Fruit fly (Drosophila melanogaster): ENCODE data around the gene CG13305.
A peak's percentile ranks its signal among the peaks of the same experiment; 100 is the strongest.

CG13305 gene

DNA sequence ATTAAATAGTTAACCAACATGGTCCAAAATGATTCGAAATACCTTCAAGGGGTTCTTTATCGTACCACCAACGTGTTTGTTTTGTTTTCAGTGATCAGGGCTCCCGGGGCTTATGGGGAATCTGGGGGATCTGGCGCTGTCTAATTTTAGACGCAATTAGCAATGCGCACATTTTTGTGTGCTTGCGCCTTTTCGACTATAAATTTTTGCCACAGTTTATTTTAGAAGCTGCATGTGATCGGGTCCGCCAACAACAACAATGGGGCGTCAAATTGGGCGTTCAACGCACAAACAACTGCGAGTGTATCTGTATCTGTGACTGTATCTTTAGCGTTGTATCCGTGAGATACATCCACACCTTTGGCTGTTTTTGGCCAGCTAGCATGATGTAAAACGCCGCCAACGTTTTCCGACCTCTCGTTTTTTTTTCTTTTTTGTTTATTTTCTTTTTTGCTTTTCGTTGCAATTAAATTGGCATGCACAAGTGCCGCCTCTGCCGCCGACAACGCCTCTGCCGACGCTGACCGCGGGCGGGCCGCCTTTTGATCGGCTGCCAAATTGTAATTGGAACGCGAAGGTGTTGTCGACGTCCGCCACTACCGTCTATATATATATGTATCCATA, 26.9 kb upstream of the CG13305 start (continued):
- TF ChIP-seq CG7271 (tag; optimal IDR thresholded peaks at IDR 0.05) (no peak), Adf1 (GFP tag; IDR thresholded peaks at IDR 0.05) (peak; percentile 49), tna (GFP tag; IDR thresholded peaks at IDR 0.05; ENCODE audit: partially characterized antibody) (no peak)

DNA sequence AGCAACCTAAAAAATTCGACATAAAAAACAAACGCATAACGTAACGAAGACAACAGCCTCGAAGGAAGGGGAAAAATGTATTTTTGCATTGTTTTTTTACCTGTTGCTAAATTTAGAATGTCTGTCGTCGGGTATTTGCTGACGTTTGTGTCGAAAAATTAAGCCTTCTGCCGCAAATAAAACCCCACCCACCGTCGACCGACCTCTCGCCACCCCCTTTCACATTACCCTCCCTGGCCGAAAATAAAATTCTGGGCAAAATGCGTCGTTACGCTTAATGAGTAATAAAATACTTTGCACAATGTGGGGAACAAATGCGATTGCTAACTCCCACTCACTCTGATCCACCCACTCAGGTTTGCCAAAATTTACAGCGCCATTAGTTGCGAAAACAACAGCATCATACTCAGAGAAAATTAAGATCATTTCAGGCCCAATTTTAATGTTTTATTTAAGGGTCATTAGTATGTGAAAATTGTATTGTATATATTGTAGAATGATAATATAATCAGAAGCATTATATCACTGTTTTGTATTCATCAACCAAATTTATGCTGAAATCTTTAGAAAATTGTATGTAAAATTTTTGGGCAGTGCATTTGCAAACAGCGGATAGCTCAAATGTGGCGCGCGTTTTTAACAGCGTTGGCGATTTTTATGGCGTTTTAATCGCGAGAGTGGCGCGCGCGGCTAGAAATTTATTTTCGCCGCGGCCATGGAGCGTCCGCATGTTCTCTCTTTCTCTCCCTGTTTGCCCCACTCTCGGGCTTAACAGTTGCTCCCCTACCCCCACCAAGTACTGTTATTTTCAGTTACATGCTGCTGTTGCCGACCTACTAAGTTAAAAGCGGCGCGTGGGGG, 25.8 kb upstream of the CG13305 start:
- TF ChIP-seq row (GFP tag; IDR thresholded peaks at IDR 0.05), result peak; percentile 63
- TF ChIP-seq D (optimal IDR thresholded peaks at IDR 0.05), result no peak
- TF ChIP-seq D (GFP tag; optimal IDR thresholded peaks at IDR 0.05), result no peak
- TF ChIP-seq CG6175 (GFP tag; IDR thresholded peaks at IDR 0.05), result peak; percentile 81; the same call in 2 of the 3 replicates
- TF ChIP-seq CG31441 (GFP tag; IDR thresholded peaks at IDR 0.05), result peak; percentile 21; the same call in 1 of the 2 replicates
- TF ChIP-seq stc (GFP tag; IDR thresholded peaks at IDR 0.05), result peak; percentile 27; the same call in 1 of the 2 replicates
- TF ChIP-seq CG32532 (GFP tag; IDR thresholded peaks at IDR 0.05), result peak; percentile 77
- no peak for TF ChIP-seq CG12299 (tag; optimal IDR thresholded peaks at IDR 0.05)
- no peak for TF ChIP-seq CG2129 (GFP tag; IDR thresholded peaks at IDR 0.05; ENCODE audit: partially characterized antibody)
- no peak for TF ChIP-seq CG7271 (tag; optimal IDR thresholded peaks at IDR 0.05)
- no peak for TF ChIP-seq CG7928 (GFP tag; optimal IDR thresholded peaks at IDR 0.05)
- peak; percentile 60 for TF ChIP-seq Adf1 (GFP tag; IDR thresholded peaks at IDR 0.05)
- peak; percentile 56 for TF ChIP-seq cwo (GFP tag; optimal IDR thresholded peaks at IDR 0.05)
- TF ChIP-seq CkIIα-i1 (GFP tag; IDR thresholded peaks at IDR 0.05), result no peak
- TF ChIP-seq CG13296 (GFP tag; optimal IDR thresholded peaks at IDR 0.05), result peak; percentile 12
- peak; percentile 59 for TF ChIP-seq CG10543 (GFP tag; optimal IDR thresholded peaks at IDR 0.05)
- TF ChIP-seq eyg (GFP tag; optimal IDR thresholded peaks at IDR 0.05), result no peak
- TF ChIP-seq CG15073 (GFP tag; optimal IDR thresholded peaks at IDR 0.05), result no peak
- TF ChIP-seq Dad (GFP tag; optimal IDR thresholded peaks at IDR 0.05), result no peak
- peak; percentile 13 for TF ChIP-seq phol (tag; optimal IDR thresholded peaks at IDR 0.05)
- TF ChIP-seq Ets65A (GFP tag), result no peak
- TF ChIP-seq CG14050 (GFP tag; IDR thresholded peaks at IDR 0.05), result no peak; the same call in 2 of the 3 replicates
- TF ChIP-seq Spps (tag; optimal IDR thresholded peaks at IDR 0.05), result no peak
- TF ChIP-seq cas (GFP tag; IDR thresholded peaks at IDR 0.05), result no peak
- peak; percentile 31 for TF ChIP-seq HmgZ (tag; optimal IDR thresholded peaks at IDR 0.05)
- TF ChIP-seq trem (tag; optimal IDR thresholded peaks at IDR 0.05), result no peak
- peak; percentile 28 for TF ChIP-seq CG1832 (GFP tag; optimal IDR thresholded peaks at IDR 0.05)
- no peak for TF ChIP-seq otp (GFP tag; IDR thresholded peaks at IDR 0.05)
- no peak for TF ChIP-seq Mes4 (GFP tag; optimal IDR thresholded peaks at IDR 0.05)
- TF ChIP-seq CG8089 (GFP tag; optimal IDR thresholded peaks at IDR 0.05), result no peak
- 0 out of 3 replicates have a peak, but pooled peaks have one; percentile 32 for TF ChIP-seq CG11093 (GFP tag; IDR thresholded peaks at IDR 0.05)
- peak; percentile 20; the same call in 1 of the 2 replicates for TF ChIP-seq lmd (GFP tag; IDR thresholded peaks at IDR 0.05)
- TF ChIP-seq Fer3 (tag; optimal IDR thresholded peaks at IDR 0.05), result peak; percentile 59
- TF ChIP-seq wdn (GFP tag; IDR thresholded peaks at IDR 0.05), result peak; percentile 42; the same call in 1 of the 2 replicates
- no peak for TF ChIP-seq CG34376 (GFP tag; optimal IDR thresholded peaks at IDR 0.05)
- TF ChIP-seq gsb (GFP tag; IDR thresholded peaks at IDR 0.05), result no peak
- no peak for TF ChIP-seq Awh (GFP tag; IDR thresholded peaks at IDR 0.05)
- TF ChIP-seq CG7745 (tag; optimal IDR thresholded peaks at IDR 0.05), result no peak
- TF ChIP-seq al (GFP tag; IDR thresholded peaks at IDR 0.05), result peak; percentile 45; the same call in 1 of the 2 replicates
- TF ChIP-seq Xrp1 (GFP tag; IDR thresholded peaks at IDR 0.05), result peak; percentile 28; the same call in 1 of the 2 replicates
- TF ChIP-seq CG14710 (tag; optimal IDR thresholded peaks at IDR 0.05), result no peak
- no peak for TF ChIP-seq CG6791 (GFP tag; IDR thresholded peaks at IDR 0.05; ENCODE audit: partially characterized antibody)
- TF ChIP-seq gcm2 (GFP tag; optimal IDR thresholded peaks at IDR 0.05), result no peak
- no peak for TF ChIP-seq dm (GFP tag; optimal IDR thresholded peaks at IDR 0.05)
- no peak for TF ChIP-seq CG4820 (GFP tag; optimal IDR thresholded peaks at IDR 0.05)
- TF ChIP-seq CG4730 (GFP tag; IDR thresholded peaks at IDR 0.05), result no peak
